Fruit fly (Drosophila melanogaster) whole organism, adult: Measurements from ENCODE around the gene Gyc89Da.

Experiments
- CG11617 ChIP-seq: fragments of 200-800 bp; sonication (Bioruptor generic); optimal IDR thresholded peaks from 2 replicates; lab custom pipeline; 2017; ENCODE audit warnings: mild to moderate bottlenecking, missing biosample characterization, missing genetic modification reagents, missing genetic modification characterization
- CG1620 ChIP-seq: fragments of 200-800 bp; sonication (Bioruptor generic); optimal IDR thresholded peaks from 2 replicates; lab custom pipeline; 2016; ENCODE audit warnings: missing biosample characterization, missing genetic modification characterization
- CG7101 ChIP-seq: fragments of 200-800 bp; sonication (Bioruptor generic); optimal IDR thresholded peaks from 2 replicates; lab custom pipeline; 2018; ENCODE audit warnings: missing biosample characterization, mild to moderate bottlenecking, missing genetic modification characterization, moderate library complexity
- cnc ChIP-seq, 2 experiments: fragments of >200 bp; optimal IDR thresholded peaks; 2 replicates each; lab custom pipeline; 2017

dm6 chr3R:16441367-16441923, 31.0 kb upstream of the Gyc89Da start, which contains the start of gene ema:
- TF ChIP-seq cnc (optimal IDR thresholded peaks at IDR 0.05; lab: Kevin White, UChicago) (no peak), CG7101 (tag; lab: Kevin White, UChicago) (peak; percentile 17), CG1620 (GFP tag; lab: Kevin White, UChicago) (peak; percentile 21), CG11617 (GFP tag; lab: Kevin White, UChicago) (peak; percentile 24)
